Worm (Caenorhabditis elegans) whole organism, young adult: Measurements from ENCODE around the gene ZK177.11.

Experiments
- aptf-3 ChIP-seq: fragments of 200-800 bp; sonication (Bioruptor generic); IDR thresholded peaks from 2 replicates; pipeline ENCODE4 v1.3.6; 2022; ENCODE audit warnings: missing genetic modification characterization, missing compliant biosample characterization
- pha-4 ChIP-seq: fragments of 150-350 bp; sonication (generic microtip); optimal IDR thresholded peaks from 2 replicates; lab custom pipeline; 2014; ENCODE audit warnings: missing biosample characterization, missing genetic modification reagents, missing genetic modification characterization
- snpc-3.4 ChIP-seq: sonication (generic microtip); optimal IDR thresholded peaks from 2 replicates; lab custom pipeline; 2017; ENCODE audit warnings: missing genetic modification characterization, mild to moderate bottlenecking, missing compliant biosample characterization, antibody characterized with exemption, moderate library complexity, missing genotype, missing genetic modification reagents
- sptf-2 ChIP-seq: fragments of 200-800 bp; sonication (Bioruptor generic); optimal IDR thresholded peaks from 2 replicates; lab custom pipeline; 2018; ENCODE audit warnings: mild to moderate bottlenecking, missing genetic modification characterization, missing compliant biosample characterization

ce11 chrII:5541685-5542084, 18.9 kb downstream of the ZK177.11 start, which contains the start of gene C17C3.24:
- TF ChIP-seq pha-4 (tag; lab: Kevin White, UChicago) (no peak), aptf-3 (GFP tag; lab: Robert Waterston, UW) (no peak), snpc-3.4 (tag; lab: Kevin White, UChicago) (no peak), sptf-2 (GFP tag; lab: Kevin White, UChicago) (no peak)
